Worm (Caenorhabditis elegans) whole organism, L3 larva: Measurements from ENCODE around the gene zipt-7.2.

Experiments used
- R02D3.7 ChIP-seq: fragments of 150-350 bp; optimal IDR thresholded peaks from 2 replicates; lab custom pipeline; 2014; ENCODE audit warnings: missing biosample characterization, missing genetic modification characterization
- ama-1 ChIP-seq: fragments of 150-350 bp; optimal IDR thresholded peaks from 2 replicates; lab custom pipeline; 2018
- ceh-16 ChIP-seq: sonication (generic microtip); optimal IDR thresholded peaks from 2 replicates; lab custom pipeline; 2017; ENCODE audit warnings: missing biosample characterization, missing genetic modification characterization
- daf-12 ChIP-seq: fragments of 150-350 bp; optimal IDR thresholded peaks from 2 replicates; lab custom pipeline; 2014; ENCODE audit warnings: missing biosample characterization, missing genetic modification reagents, missing genetic modification characterization
- fkh-2 ChIP-seq: fragments of 150-350 bp; optimal IDR thresholded peaks from 2 replicates; lab custom pipeline; 2014; ENCODE audit warnings: missing biosample characterization, missing genetic modification reagents, missing genetic modification characterization
- hmg-11 ChIP-seq: sonication (generic microtip); optimal IDR thresholded peaks from 2 replicates; lab custom pipeline; 2016; ENCODE audit warnings: missing genetic modification characterization, missing compliant biosample characterization
- lin-39 ChIP-seq: fragments of 150-350 bp; optimal IDR thresholded peaks from 2 replicates; lab custom pipeline; 2018; ENCODE audit warnings: missing biosample characterization, missing genetic modification reagents, missing genetic modification characterization
- mdl-1 ChIP-seq: fragments of 150-350 bp; optimal IDR thresholded peaks from 2 replicates; lab custom pipeline; 2014; ENCODE audit warnings: missing biosample characterization, missing genetic modification characterization
- nfya-1 ChIP-seq: sonication (generic microtip); optimal IDR thresholded peaks from 2 replicates; lab custom pipeline; 2017; ENCODE audit warnings: missing genetic modification characterization, mild to moderate bottlenecking, missing compliant biosample characterization, antibody characterized with exemption, moderate library complexity; ENCODE audit not compliant: insufficient read depth
- nhr-11 ChIP-seq: fragments of 150-350 bp; optimal IDR thresholded peaks from 2 replicates; lab custom pipeline; 2014; ENCODE audit warnings: missing biosample characterization, missing genetic modification characterization
- nhr-28 ChIP-seq: fragments of 150-350 bp; optimal IDR thresholded peaks from 2 replicates; lab custom pipeline; 2014; ENCODE audit warnings: missing biosample characterization, missing genetic modification characterization
- nhr-67 ChIP-seq: fragments of 150-350 bp; optimal IDR thresholded peaks from 2 replicates; lab custom pipeline; 2014; ENCODE audit warnings: missing biosample characterization, missing genetic modification characterization
- sea-2 ChIP-seq: fragments of 150-350 bp; sonication (generic microtip); optimal IDR thresholded peaks from 4 replicates; lab custom pipeline; 2014; ENCODE audit warnings: missing biosample characterization, missing genetic modification reagents, missing genetic modification characterization
- skn-1 ChIP-seq: fragments of 150-350 bp; optimal IDR thresholded peaks from 2 replicates; lab custom pipeline; 2014; ENCODE audit warnings: missing biosample characterization, missing genetic modification characterization
- unc-39 ChIP-seq: sonication (generic microtip); optimal IDR thresholded peaks from 4 replicates; lab custom pipeline; 2017; ENCODE audit warnings: missing biosample characterization, missing genetic modification characterization
- ztf-11 ChIP-seq: fragments of 150-350 bp; optimal IDR thresholded peaks from 2 replicates; lab custom pipeline; 2014; ENCODE audit warnings: missing biosample characterization, missing genetic modification characterization

zipt-7.2 gene

DNA sequence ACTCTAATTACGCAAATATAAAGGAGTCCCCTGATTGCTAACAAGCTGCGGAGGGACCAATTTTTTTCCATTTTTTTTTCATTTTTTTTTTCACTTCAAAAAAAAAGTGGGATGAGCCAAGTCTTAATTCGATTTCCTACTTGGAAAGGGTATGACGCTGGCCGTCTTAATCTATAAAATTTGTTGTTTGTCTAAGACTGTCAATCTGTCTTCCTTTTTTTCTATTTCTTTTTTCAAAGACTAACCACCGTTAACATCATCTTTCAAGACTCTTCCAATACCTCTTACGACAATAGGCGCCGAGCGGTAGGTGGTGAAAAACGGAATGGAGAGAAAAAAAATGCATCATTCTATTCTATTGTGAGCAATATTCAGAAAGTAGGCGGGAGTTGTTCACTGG is 42.6 kb downstream of the zipt-7.2 start:
- no peak for TF ChIP-seq ceh-16
- no peak for TF ChIP-seq nhr-67 (tag; lab: Kevin White, UChicago)
- no peak for TF ChIP-seq hmg-11 (tag; lab: Kevin White, UChicago)
- TF ChIP-seq daf-12 (tag; lab: Kevin White, UChicago): no peak
- TF ChIP-seq ztf-11: no peak
- no peak for TF ChIP-seq lin-39 (tag; lab: Kevin White, UChicago)
- TF ChIP-seq skn-1 (tag; lab: Kevin White, UChicago): no peak
- no peak for TF ChIP-seq sea-2
- TF ChIP-seq mdl-1 (tag; lab: Kevin White, UChicago): no peak
- no peak for TF ChIP-seq R02D3.7
- TF ChIP-seq nfya-1 (tag; lab: Kevin White, UChicago): no peak
- no peak for TF ChIP-seq ama-1 (lab: Kevin White, UChicago)
- TF ChIP-seq unc-39 (tag; lab: Kevin White, UChicago): no peak
- TF ChIP-seq nhr-28 (tag; lab: Kevin White, UChicago): no peak
- no peak for TF ChIP-seq fkh-2
- no peak for TF ChIP-seq nhr-11 (tag; lab: Kevin White, UChicago)
